Fruit fly (Drosophila melanogaster) whole organism, embryonic: ENCODE results near the gene CG31680.

Experiments used
- Abd-B ChIP-seq: fragments of 200-800 bp; sonication (Bioruptor generic); optimal IDR thresholded peaks from 2 replicates; lab custom pipeline; 2018; ENCODE audit warnings: missing biosample characterization, mild to moderate bottlenecking, missing genetic modification characterization, moderate library complexity
- Atf-2 ChIP-seq: fragments of 200-800 bp; sonication (Bioruptor generic); optimal IDR thresholded peaks from 2 replicates; lab custom pipeline; 2016; ENCODE audit warnings: missing biosample characterization, missing genetic modification characterization
- BtbVII ChIP-seq: fragments of 200-800 bp; sonication (Bioruptor generic); optimal IDR thresholded peaks from 3 replicates; lab custom pipeline; 2017; ENCODE audit warnings: missing biosample characterization, mild to moderate bottlenecking, missing genetic modification characterization
- CG10209 ChIP-seq: fragments of 200-800 bp; sonication (Bioruptor generic); optimal IDR thresholded peaks from 3 replicates; lab custom pipeline; 2017; ENCODE audit warnings: missing biosample characterization, mild to moderate bottlenecking, missing genetic modification characterization, missing genetic modification reagents
- CG11085 ChIP-seq: fragments of 200-800 bp; sonication (Bioruptor generic); IDR thresholded peaks from 2 replicates; pipeline ENCODE4 v1.3.6; 2022; ENCODE audit warnings: missing biosample characterization, missing genetic modification characterization
- CG11247 ChIP-seq: fragments of 200-800 bp; sonication (Bioruptor generic); IDR thresholded peaks from 2 replicates; pipeline ENCODE4 v1.3.6; 2022; ENCODE audit warnings: missing biosample characterization, missing genetic modification characterization
- CG11560 ChIP-seq: fragments of 200-800 bp; sonication (Bioruptor generic); IDR thresholded peaks from 3 replicates; pipeline ENCODE4 v1.3.6; 2022; ENCODE audit warnings: missing biosample characterization, missing genetic modification characterization
- CG11723 ChIP-seq: fragments of 200-800 bp; sonication (Bioruptor generic); optimal IDR thresholded peaks from 2 replicates; lab custom pipeline; 2017; ENCODE audit warnings: missing biosample characterization, mild to moderate bottlenecking, missing genetic modification characterization
- CG1233 ChIP-seq: fragments of 200-800 bp; sonication (Bioruptor generic); optimal IDR thresholded peaks from 4 replicates; lab custom pipeline; 2018; ENCODE audit warnings: missing biosample characterization, mild to moderate bottlenecking, missing genetic modification characterization
- CG12942 ChIP-seq: fragments of 200-800 bp; sonication (Bioruptor generic); optimal IDR thresholded peaks from 3 replicates; lab custom pipeline; 2016; ENCODE audit warnings: missing biosample characterization, missing genetic modification characterization
- CG13123 ChIP-seq: fragments of 200-800 bp; sonication (Bioruptor generic); optimal IDR thresholded peaks from 2 replicates; lab custom pipeline; 2016; ENCODE audit warnings: missing biosample characterization, missing genetic modification characterization
- CG14014 ChIP-seq: fragments of 200-800 bp; sonication (Bioruptor generic); IDR thresholded peaks from 2 replicates; pipeline ENCODE4 v1.3.6; 2022; ENCODE audit warnings: missing biosample characterization, missing genetic modification characterization
- CG15073 ChIP-seq: fragments of 200-800 bp; sonication (Bioruptor generic); optimal IDR thresholded peaks from 2 replicates; lab custom pipeline; 2016; ENCODE audit warnings: missing biosample characterization, missing genetic modification characterization
- CG15269 ChIP-seq: fragments of 200-800 bp; sonication (Bioruptor generic); optimal IDR thresholded peaks from 2 replicates; lab custom pipeline; 2018; ENCODE audit warnings: missing biosample characterization, mild to moderate bottlenecking, missing genetic modification characterization, moderate library complexity
- CG1529 ChIP-seq: fragments of 200-800 bp; sonication (Bioruptor generic); optimal IDR thresholded peaks from 3 replicates; lab custom pipeline; 2018; ENCODE audit warnings: missing biosample characterization, missing genetic modification characterization
- CG17186 ChIP-seq: fragments of 200-800 bp; sonication (Bioruptor generic); optimal IDR thresholded peaks from 3 replicates; lab custom pipeline; 2017; ENCODE audit warnings: missing biosample characterization, missing genetic modification reagents, missing genetic modification characterization
- CG32532 ChIP-seq: fragments of 200-800 bp; sonication (Bioruptor generic); IDR thresholded peaks from 2 replicates; pipeline ENCODE4 v1.3.6; 2022; ENCODE audit warnings: missing biosample characterization, missing genetic modification characterization
- CG34224 ChIP-seq: fragments of 200-800 bp; sonication (Bioruptor generic); IDR thresholded peaks from 3 replicates; pipeline ENCODE4 v1.3.6; 2022; ENCODE audit warnings: missing biosample characterization, missing genetic modification characterization; ENCODE audit not compliant: partially characterized antibody
- CG34376 ChIP-seq: fragments of 200-800 bp; sonication (Bioruptor generic); optimal IDR thresholded peaks from 2 replicates; lab custom pipeline; 2018; ENCODE audit warnings: missing biosample characterization, mild to moderate bottlenecking, missing genetic modification characterization
- CG5245 ChIP-seq: fragments of 200-800 bp; sonication (Bioruptor generic); optimal IDR thresholded peaks from 3 replicates; lab custom pipeline; 2016; ENCODE audit warnings: missing biosample characterization, missing genetic modification characterization
- CG5953 ChIP-seq: fragments of 200-800 bp; sonication (Bioruptor generic); IDR thresholded peaks from 2 replicates; pipeline ENCODE4 v1.3.6; 2022; ENCODE audit warnings: missing biosample characterization, missing genetic modification characterization
- CG6175 ChIP-seq: fragments of 200-800 bp; sonication (Bioruptor generic); IDR thresholded peaks from 3 replicates; pipeline ENCODE4 v1.3.6; 2022; ENCODE audit warnings: missing biosample characterization, missing genetic modification characterization
- CG7271 ChIP-seq: fragments of 200-800 bp; sonication (Bioruptor generic); optimal IDR thresholded peaks from 2 replicates; lab custom pipeline; 2018; ENCODE audit warnings: missing biosample characterization, mild to moderate bottlenecking, missing genetic modification characterization, moderate library complexity
- CG7372 ChIP-seq: fragments of 200-800 bp; sonication (Bioruptor generic); IDR thresholded peaks from 2 replicates; pipeline ENCODE4 v1.3.6; 2022; ENCODE audit warnings: missing biosample characterization, missing genetic modification characterization
- CG8281 ChIP-seq: fragments of 200-800 bp; sonication (Bioruptor generic); optimal IDR thresholded peaks from 2 replicates; lab custom pipeline; 2018; ENCODE audit warnings: missing biosample characterization, mild to moderate bottlenecking, missing genetic modification characterization, moderate library complexity
- CG8388 ChIP-seq: fragments of 200-800 bp; sonication (Bioruptor generic); optimal IDR thresholded peaks from 2 replicates; lab custom pipeline; 2019; ENCODE audit warnings: missing biosample characterization, mild to moderate bottlenecking, missing genetic modification characterization, moderate library complexity
- CG9437 ChIP-seq: fragments of 200-800 bp; sonication (Bioruptor generic); optimal IDR thresholded peaks from 2 replicates; lab custom pipeline; 2018; ENCODE audit warnings: missing biosample characterization, mild to moderate bottlenecking, missing genetic modification characterization
- CoRest ChIP-seq: fragments of 200-800 bp; sonication (Bioruptor generic); optimal IDR thresholded peaks from 3 replicates; lab custom pipeline; 2018; ENCODE audit warnings: missing biosample characterization, mild to moderate bottlenecking, missing genetic modification characterization, moderate library complexity
- D19A ChIP-seq: fragments of 200-800 bp; optimal IDR thresholded peaks from 3 replicates; lab custom pipeline; 2019; ENCODE audit warnings: missing biosample characterization, mild to moderate bottlenecking, missing genetic modification characterization, moderate library complexity
- Deaf1 ChIP-seq: fragments of 200-800 bp; optimal IDR thresholded peaks from 3 replicates; lab custom pipeline; 2019; ENCODE audit warnings: missing biosample characterization, mild to moderate bottlenecking, missing genetic modification characterization, moderate library complexity
- Dip2 ChIP-seq: fragments of 200-800 bp; sonication (Bioruptor generic); IDR thresholded peaks from 2 replicates; pipeline ENCODE4 v1.3.6; 2022; ENCODE audit warnings: missing biosample characterization, missing genetic modification characterization
- H2.0 ChIP-seq: fragments of 200-800 bp; sonication (Bioruptor generic); IDR thresholded peaks from 2 replicates; pipeline ENCODE4 v1.3.6; 2022; ENCODE audit warnings: missing biosample characterization, missing genetic modification characterization
- HmgD ChIP-seq: fragments of 200-800 bp; sonication (Bioruptor generic); optimal IDR thresholded peaks from 3 replicates; lab custom pipeline; 2016; ENCODE audit warnings: missing biosample characterization, missing genetic modification characterization
- NFAT ChIP-seq: fragments of 200-800 bp; sonication (Bioruptor generic); IDR thresholded peaks from 2 replicates; pipeline ENCODE4 v1.3.6; 2022; ENCODE audit warnings: missing biosample characterization, missing genetic modification characterization
- Oli ChIP-seq: fragments of 200-800 bp; sonication (Bioruptor generic); optimal IDR thresholded peaks from 2 replicates; lab custom pipeline; 2018; ENCODE audit warnings: missing biosample characterization, mild to moderate bottlenecking, missing genetic modification characterization, moderate library complexity
- Optix ChIP-seq: fragments of 200-800 bp; sonication (Bioruptor generic); IDR thresholded peaks from 3 replicates; pipeline ENCODE4 v1.3.6; 2022; ENCODE audit warnings: missing biosample characterization, missing genetic modification characterization
- Rfx ChIP-seq: fragments of 200-800 bp; sonication (Bioruptor generic); IDR thresholded peaks from 2 replicates; pipeline ENCODE4 v1.3.6; 2022; ENCODE audit warnings: missing biosample characterization, missing genetic modification characterization
- Sin3A ChIP-seq: fragments of >200 bp; optimal IDR thresholded peaks from 2 replicates; lab custom pipeline; 2018
- Spps ChIP-seq: fragments of 200-800 bp; sonication (Bioruptor generic); optimal IDR thresholded peaks from 2 replicates; lab custom pipeline; 2018; ENCODE audit warnings: missing biosample characterization, mild to moderate bottlenecking, missing genetic modification characterization
- chm ChIP-seq: fragments of 200-800 bp; sonication (Bioruptor generic); IDR thresholded peaks from 2 replicates; pipeline ENCODE4 v1.3.6; 2022; ENCODE audit warnings: missing biosample characterization, missing genetic modification characterization
- dpn ChIP-seq, 2 experiments: fragments of 200-800 bp; sonication (Bioruptor generic); optimal IDR thresholded peaks; 3 replicates each; lab custom pipeline; 2016; ENCODE audit warnings: missing biosample characterization in 2 of 2, missing genetic modification characterization in 2 of 2
- fd102C ChIP-seq: fragments of 200-800 bp; sonication (Bioruptor generic); optimal IDR thresholded peaks from 2 replicates; lab custom pipeline; 2018; ENCODE audit warnings: missing biosample characterization, mild to moderate bottlenecking, missing genetic modification characterization, moderate library complexity
- gcm ChIP-seq: fragments of 200-800 bp; sonication (Bioruptor generic); optimal IDR thresholded peaks from 2 replicates; lab custom pipeline; 2019; ENCODE audit warnings: missing biosample characterization, mild to moderate bottlenecking, missing genetic modification characterization, moderate library complexity
- hb ChIP-seq: fragments of 200-800 bp; sonication (Bioruptor generic); IDR thresholded peaks from 3 replicates; pipeline ENCODE4 v1.3.6; 2022; ENCODE audit warnings: missing biosample characterization, missing genetic modification characterization; ENCODE audit not compliant: partially characterized antibody
- knrl ChIP-seq: fragments of 200-800 bp; sonication (Bioruptor generic); IDR thresholded peaks from 3 replicates; pipeline ENCODE4 v1.3.6; 2022; ENCODE audit warnings: missing biosample characterization, missing genetic modification characterization; ENCODE audit not compliant: partially characterized antibody
- so ChIP-seq: fragments of 200-800 bp; sonication (Bioruptor generic); IDR thresholded peaks from 3 replicates; pipeline ENCODE4 v1.3.6; 2022; ENCODE audit warnings: missing biosample characterization, missing genetic modification characterization
- sob ChIP-seq: fragments of 200-800 bp; sonication (Bioruptor generic); IDR thresholded peaks from 2 replicates; pipeline ENCODE4 v1.3.6; 2022; ENCODE audit warnings: missing biosample characterization, missing genetic modification characterization
- tll ChIP-seq, 2 experiments: fragments of 200-800 bp in 1 of 2; fragments of >200 bp in 1 of 2; sonication (Bioruptor generic) in 1 of 2; optimal IDR thresholded peaks; 2 replicates each; lab custom pipeline; 2017 to 2019; ENCODE audit warnings: missing biosample characterization in 2 of 2, missing genetic modification characterization in 2 of 2, mild to moderate bottlenecking in 1 of 2, moderate library complexity in 1 of 2
- trh ChIP-seq: fragments of 200-800 bp; sonication (Bioruptor generic); optimal IDR thresholded peaks from 2 replicates; lab custom pipeline; 2016; ENCODE audit warnings: missing biosample characterization, missing genetic modification characterization
- unc-4 ChIP-seq: fragments of 200-800 bp; sonication (Bioruptor generic); IDR thresholded peaks from 2 replicates; pipeline ENCODE4 v1.3.6; 2022; ENCODE audit warnings: missing biosample characterization, missing genetic modification characterization; ENCODE audit not compliant: partially characterized antibody
- vnd ChIP-seq: fragments of 200-800 bp; sonication (Bioruptor generic); IDR thresholded peaks from 3 replicates; pipeline ENCODE4 v1.3.6; 2022; ENCODE audit warnings: missing biosample characterization, missing genetic modification characterization; ENCODE audit not compliant: partially characterized antibody
- wdn ChIP-seq: fragments of 200-800 bp; sonication (Bioruptor generic); IDR thresholded peaks from 2 replicates; pipeline ENCODE4 v1.3.6; 2022; ENCODE audit warnings: missing biosample characterization, missing genetic modification characterization

The CG31680 gene

dm6 chr2L:20675875-20676274, 36.0 kb downstream of the CG31680 start, which contains the start of the genes CG31678 and IKKepsilon (continued):
- peak; percentile 92 for TF ChIP-seq hb (GFP tag; lab: Robert Waterston, UW)
- peak; percentile 53 for TF ChIP-seq CoRest (tag; lab: Kevin White, UChicago)
- no peak for TF ChIP-seq CG9437 (GFP tag; lab: Kevin White, UChicago)
- TF ChIP-seq CG8388 (GFP tag; lab: Kevin White, UChicago), result no peak
- no peak for TF ChIP-seq gcm (GFP tag; lab: Kevin White, UChicago)
- TF ChIP-seq H2.0 (GFP tag; lab: Robert Waterston, UW), result no peak
- peak; percentile 57 for TF ChIP-seq sob (GFP tag; lab: Robert Waterston, UW)
- no peak for TF ChIP-seq CG10209
- no peak for TF ChIP-seq Dip2 (GFP tag; lab: Robert Waterston, UW)
- no peak for TF ChIP-seq Abd-B (GFP tag; lab: Kevin White, UChicago)
- TF ChIP-seq CG6175, result no peak
- no peak for TF ChIP-seq CG12942 (GFP tag; lab: Kevin White, UChicago)
- no peak for TF ChIP-seq CG7271
- no peak for TF ChIP-seq CG11247 (GFP tag; lab: Robert Waterston, UW)
- no peak for TF ChIP-seq Spps (tag; lab: Kevin White, UChicago)
- no peak for TF ChIP-seq wdn
- no peak for TF ChIP-seq trh (GFP tag; lab: Kevin White, UChicago)
- TF ChIP-seq CG11085 (GFP tag; lab: Robert Waterston, UW), result no peak
- TF ChIP-seq CG15269 (tag; lab: Kevin White, UChicago), result no peak
- TF ChIP-seq CG7372 (GFP tag; lab: Robert Waterston, UW), result no peak
- peak; percentile 59 for TF ChIP-seq Rfx (GFP tag; lab: Robert Waterston, UW)
- no peak for TF ChIP-seq chm (GFP tag; lab: Robert Waterston, UW)
- peak; percentile 78 for TF ChIP-seq CG17186 (GFP tag; lab: Kevin White, UChicago)
- TF ChIP-seq CG15073, result no peak
- no peak for TF ChIP-seq CG32532 (GFP tag; lab: Robert Waterston, UW)
- no peak for TF ChIP-seq Optix (GFP tag; lab: Robert Waterston, UW)
- no peak for TF ChIP-seq CG1529 (GFP tag; lab: Kevin White, UChicago)
- no peak for TF ChIP-seq NFAT (GFP tag; lab: Robert Waterston, UW)
- TF ChIP-seq knrl, result peak; percentile 91
- no peak for TF ChIP-seq CG11723 (GFP tag; lab: Kevin White, UChicago)
- TF ChIP-seq HmgD (GFP tag; lab: Kevin White, UChicago), result no peak
- TF ChIP-seq CG1233, result no peak
- TF ChIP-seq Deaf1 (tag; lab: Kevin White, UChicago), result no peak
- no peak for TF ChIP-seq fd102C (GFP tag; lab: Kevin White, UChicago)
- TF ChIP-seq BtbVII (GFP tag; lab: Kevin White, UChicago), result no peak
- TF ChIP-seq Sin3A (lab: Kevin White, UChicago), result peak; percentile 3
- TF ChIP-seq CG34376 (GFP tag; lab: Kevin White, UChicago), result no peak
- no peak for TF ChIP-seq CG5953
- no peak for TF ChIP-seq CG11560 (tag; lab: Robert Waterston, UW)
- no peak for TF ChIP-seq Oli (tag; lab: Kevin White, UChicago)
- no peak for TF ChIP-seq Atf-2
- TF ChIP-seq dpn (GFP tag; optimal IDR thresholded peaks at IDR 0.05; lab: Kevin White, UChicago), result peak in 1 of 2 experiments; percentile 54
- no peak for TF ChIP-seq so (GFP tag; lab: Robert Waterston, UW)
- peak; percentile 93 for TF ChIP-seq CG34224 (GFP tag; lab: Robert Waterston, UW)
- TF ChIP-seq vnd (GFP tag; lab: Robert Waterston, UW), result peak; percentile 95
- TF ChIP-seq CG14014 (GFP tag; lab: Robert Waterston, UW), result no peak
- no peak for TF ChIP-seq D19A (tag; lab: Kevin White, UChicago)
- TF ChIP-seq CG13123 (GFP tag; lab: Kevin White, UChicago), result no peak
- TF ChIP-seq tll (GFP tag; optimal IDR thresholded peaks at IDR 0.05; lab: Kevin White, UChicago), result no peak
- TF ChIP-seq CG5245 (GFP tag; lab: Kevin White, UChicago), result no peak
- TF ChIP-seq CG8281 (tag; lab: Kevin White, UChicago), result no peak
- peak; percentile 89 for TF ChIP-seq unc-4 (GFP tag; lab: Robert Waterston, UW)
